Fruit fly (Drosophila melanogaster): ENCODE measurements around the gene Gr93c.

Gene Gr93c

DNA sequence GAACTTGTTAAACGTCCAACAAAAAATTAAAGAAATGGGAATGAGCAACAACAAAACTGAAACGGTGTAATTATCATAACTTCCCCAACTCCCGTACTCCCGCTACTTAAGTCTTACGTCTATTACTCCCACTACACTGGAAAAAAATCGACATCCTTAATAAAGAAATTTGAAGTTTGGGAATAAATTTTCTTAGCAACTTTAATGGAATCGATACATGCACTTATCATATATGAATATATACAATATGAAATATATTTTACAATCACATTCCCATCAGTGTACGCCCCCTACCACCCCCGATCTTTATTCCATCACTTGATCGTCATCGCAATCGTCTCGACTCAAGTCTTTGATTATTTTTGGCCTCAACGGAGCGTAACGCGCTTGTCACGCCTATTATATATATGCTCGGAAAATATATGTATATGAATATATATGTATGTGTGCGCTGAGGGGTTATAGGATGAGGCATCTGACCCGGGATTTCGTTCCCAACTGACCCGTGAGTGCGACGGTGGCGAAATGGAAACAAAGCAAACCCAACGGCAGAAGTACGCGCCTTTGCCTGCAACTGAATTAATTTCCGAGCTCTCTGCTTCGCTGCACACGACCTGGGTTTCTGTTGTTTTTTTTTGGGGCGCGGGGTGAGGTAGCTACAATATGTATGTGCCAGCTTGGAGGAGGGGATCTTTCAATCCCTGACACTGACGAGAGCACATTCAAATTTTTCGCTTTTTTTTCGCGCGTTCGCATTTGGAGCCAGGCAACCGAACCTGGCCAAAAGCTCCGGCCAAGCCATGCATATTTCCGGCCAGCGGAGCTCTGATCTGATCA is 10.6 kb downstream of the Gr93c start (continued):
- TF ChIP-seq CG10631 (GFP tag; optimal IDR thresholded peaks at IDR 0.05) (peak; percentile 10), Hr4 (GFP tag; optimal IDR thresholded peaks at IDR 0.05) (peak; percentile 10), CG1621 (tag; optimal IDR thresholded peaks at IDR 0.05) (no peak), CG11762 (GFP tag; optimal IDR thresholded peaks at IDR 0.05; ENCODE audit: insufficient read depth) (no peak), lz (GFP tag; optimal IDR thresholded peaks at IDR 0.05) (peak; percentile 4), dsx (GFP tag; optimal IDR thresholded peaks at IDR 0.05; ENCODE audit: poor library complexity, severe bottlenecking) (peak; percentile 7), fd85E (GFP tag; optimal IDR thresholded peaks at IDR 0.05) (no peak), Hr38 (GFP tag; optimal IDR thresholded peaks at IDR 0.05) (no peak), CG6163 (GFP tag; IDR thresholded peaks at IDR 0.05) (no peak), svp (GFP tag) (peak; percentile 96), CG9139 (GFP tag; optimal IDR thresholded peaks at IDR 0.05) (no peak), dac (GFP tag; optimal IDR thresholded peaks at IDR 0.05) (no peak), CG11902 (GFP tag; optimal IDR thresholded peaks at IDR 0.05) (no peak), CG8319 (GFP tag; optimal IDR thresholded peaks at IDR 0.05) (no peak), fkh (GFP tag; optimal IDR thresholded peaks at IDR 0.05) (no peak), spab (GFP tag; optimal IDR thresholded peaks at IDR 0.05) (no peak), Eip93F (GFP tag; optimal IDR thresholded peaks at IDR 0.05) (peak; percentile 5), CG11294 (GFP tag; IDR thresholded peaks at IDR 0.05) (no peak), Hr39 (GFP tag; optimal IDR thresholded peaks at IDR 0.05) (no peak), CG32006 (GFP tag; optimal IDR thresholded peaks at IDR 0.05) (peak; percentile 31), CG31627 (GFP tag; optimal IDR thresholded peaks at IDR 0.05) (no peak), CG8119 (GFP tag; IDR thresholded peaks at IDR 0.05) (0 out of 3 replicates have a peak, but pooled peaks have one; percentile 16), CG6808 (GFP tag; optimal IDR thresholded peaks at IDR 0.05) (no peak), net (GFP tag; optimal IDR thresholded peaks at IDR 0.05) (no peak), CG8632 (GFP tag; optimal IDR thresholded peaks at IDR 0.05) (no peak), topi (GFP tag; optimal IDR thresholded peaks at IDR 0.05) (no peak), CG3032 (tag; optimal IDR thresholded peaks at IDR 0.05) (no peak), cyc (GFP tag; optimal IDR thresholded peaks at IDR 0.05) (no peak), Sox102F (GFP tag; optimal IDR thresholded peaks at IDR 0.05) (no peak), CG6276 (GFP tag; optimal IDR thresholded peaks at IDR 0.05) (no peak), fd59A (GFP tag; optimal IDR thresholded peaks at IDR 0.05) (no peak), salr (GFP tag; optimal IDR thresholded peaks at IDR 0.05) (no peak), CG15336 (GFP tag; IDR thresholded peaks at IDR 0.05) (peak; percentile 30; the same call in 1 of the 2 replicates), Eip78C (GFP tag) (peak; percentile 72), Ets21C (GFP tag; optimal IDR thresholded peaks at IDR 0.05) (no peak), ss (GFP tag; optimal IDR thresholded peaks at IDR 0.05) (no peak), acj6 (GFP tag; optimal IDR thresholded peaks at IDR 0.05) (peak; percentile 44), achi (GFP tag; optimal IDR thresholded peaks at IDR 0.05) (peak; percentile 34), CG3919 (GFP tag; optimal IDR thresholded peaks at IDR 0.05) (no peak), CG7368 (GFP tag; optimal IDR thresholded peaks at IDR 0.05) (no peak), Eip75B (GFP tag; optimal IDR thresholded peaks at IDR 0.05) (no peak), CG4318 (GFP tag; optimal IDR thresholded peaks at IDR 0.05) (no peak)

All from whole organism, prepupa.